Fruit fly (Drosophila melanogaster) whole organism, embryonic: ENCODE measurements around the gene Tengl3.

ENCODE experiments used
- Adf1 ChIP-seq: fragments of 200-800 bp; sonication (Bioruptor generic); IDR thresholded peaks from 2 replicates; pipeline ENCODE4 v1.3.6; 2022; ENCODE audit warnings: missing biosample characterization, missing genetic modification characterization
- Bteb2 ChIP-seq: fragments of 200-800 bp; sonication (Bioruptor generic); optimal IDR thresholded peaks from 2 replicates; lab custom pipeline; 2016; ENCODE audit warnings: missing biosample characterization, missing genetic modification characterization
- CG10654 ChIP-seq: fragments of 200-800 bp; sonication (Bioruptor generic); optimal IDR thresholded peaks from 2 replicates; lab custom pipeline; 2016; ENCODE audit warnings: missing biosample characterization, missing genetic modification characterization
- CG12104 ChIP-seq: fragments of 200-800 bp; sonication (Bioruptor generic); optimal IDR thresholded peaks from 3 replicates; lab custom pipeline; 2016; ENCODE audit warnings: missing biosample characterization, missing genetic modification characterization
- CG12236 ChIP-seq: fragments of 200-800 bp; sonication (Bioruptor generic); optimal IDR thresholded peaks from 2 replicates; lab custom pipeline; 2016; ENCODE audit warnings: missing biosample characterization, missing genetic modification characterization
- CG12659 ChIP-seq: fragments of 200-800 bp; sonication (Bioruptor generic); optimal IDR thresholded peaks from 3 replicates; lab custom pipeline; 2017; ENCODE audit warnings: mild to moderate bottlenecking, missing biosample characterization, missing genetic modification reagents, missing genetic modification characterization
- CG13287 ChIP-seq: fragments of 200-800 bp; sonication (Bioruptor generic); IDR thresholded peaks from 2 replicates; pipeline ENCODE4 v1.3.6; 2022; ENCODE audit warnings: missing biosample characterization, missing genetic modification characterization; ENCODE audit not compliant: partially characterized antibody
- CG13775 ChIP-seq: fragments of 200-800 bp; sonication (Bioruptor generic); optimal IDR thresholded peaks from 3 replicates; lab custom pipeline; 2017; ENCODE audit warnings: missing biosample characterization, mild to moderate bottlenecking, missing genetic modification characterization
- CG17328 ChIP-seq: fragments of 200-800 bp; sonication (Bioruptor generic); IDR thresholded peaks from 2 replicates; pipeline ENCODE4 v1.3.6; 2022; ENCODE audit warnings: missing biosample characterization, missing genetic modification characterization
- CG17568 ChIP-seq: fragments of 200-800 bp; sonication (Bioruptor generic); optimal IDR thresholded peaks from 2 replicates; lab custom pipeline; 2018; ENCODE audit warnings: missing biosample characterization, mild to moderate bottlenecking, missing genetic modification characterization, moderate library complexity
- CG1792 ChIP-seq: fragments of 200-800 bp; sonication (Bioruptor generic); optimal IDR thresholded peaks from 2 replicates; lab custom pipeline; 2016; ENCODE audit warnings: missing biosample characterization, missing genetic modification characterization
- CG2129 ChIP-seq: fragments of 200-800 bp; sonication (Bioruptor generic); IDR thresholded peaks from 2 replicates; pipeline ENCODE4 v1.3.6; 2022; ENCODE audit warnings: missing biosample characterization, missing genetic modification characterization; ENCODE audit not compliant: partially characterized antibody
- CG2199 ChIP-seq: fragments of 200-800 bp; sonication (Bioruptor generic); IDR thresholded peaks from 3 replicates; pipeline ENCODE4 v1.3.6; 2022; ENCODE audit warnings: missing biosample characterization, missing genetic modification characterization
- CG33213 ChIP-seq: fragments of 200-800 bp; sonication (Bioruptor generic); optimal IDR thresholded peaks from 3 replicates; lab custom pipeline; 2016; ENCODE audit warnings: missing biosample characterization, missing genetic modification characterization
- CG33557 ChIP-seq: fragments of 200-800 bp; sonication (Bioruptor generic); optimal IDR thresholded peaks from 2 replicates; lab custom pipeline; 2019; ENCODE audit warnings: missing biosample characterization, mild to moderate bottlenecking, missing genetic modification characterization, moderate library complexity
- CG34422 ChIP-seq: fragments of 200-800 bp; sonication (Bioruptor generic); IDR thresholded peaks from 3 replicates; pipeline ENCODE4 v1.3.6; 2022; ENCODE audit warnings: missing biosample characterization, missing genetic modification characterization
- CG3838 ChIP-seq: fragments of 200-800 bp; sonication (Bioruptor generic); optimal IDR thresholded peaks from 3 replicates; lab custom pipeline; 2016; ENCODE audit warnings: missing biosample characterization, missing genetic modification characterization
- CG4328 ChIP-seq: fragments of 200-800 bp; sonication (Bioruptor generic); optimal IDR thresholded peaks from 3 replicates; lab custom pipeline; 2017; ENCODE audit warnings: missing biosample characterization, missing genetic modification reagents, missing genetic modification characterization
- CG7928 ChIP-seq: fragments of 200-800 bp; sonication (Bioruptor generic); optimal IDR thresholded peaks from 2 replicates; lab custom pipeline; 2017; ENCODE audit warnings: missing biosample characterization, mild to moderate bottlenecking, missing genetic modification characterization
- D ChIP-seq, 2 experiments: fragments of 200-800 bp in 1 of 2; fragments of >200 bp in 1 of 2; sonication (Bioruptor generic) in 1 of 2; optimal IDR thresholded peaks; 2 replicates in 1 of 2; 3 replicates in 1 of 2; lab custom pipeline; 2017; ENCODE audit warnings: mild to moderate bottlenecking in 1 of 2, missing biosample characterization in 1 of 2, missing genetic modification characterization in 1 of 2, missing genetic modification reagents in 1 of 2
- Dref ChIP-seq: fragments of 200-800 bp; sonication (Bioruptor generic); IDR thresholded peaks from 2 replicates; pipeline ENCODE4 v1.3.6; 2022; ENCODE audit warnings: missing biosample characterization, missing genetic modification characterization
- Elba2 ChIP-seq: fragments of 200-800 bp; sonication (Bioruptor generic); optimal IDR thresholded peaks from 3 replicates; lab custom pipeline; 2016; ENCODE audit warnings: missing biosample characterization, missing genetic modification characterization
- H2.0 ChIP-seq: fragments of 200-800 bp; sonication (Bioruptor generic); IDR thresholded peaks from 2 replicates; pipeline ENCODE4 v1.3.6; 2022; ENCODE audit warnings: missing biosample characterization, missing genetic modification characterization
- Hand ChIP-seq: fragments of 200-800 bp; sonication (Bioruptor generic); optimal IDR thresholded peaks from 2 replicates; lab custom pipeline; 2017; ENCODE audit warnings: mild to moderate bottlenecking, missing biosample characterization, missing genetic modification reagents, missing genetic modification characterization
- HmgD ChIP-seq: fragments of 200-800 bp; sonication (Bioruptor generic); optimal IDR thresholded peaks from 3 replicates; lab custom pipeline; 2016; ENCODE audit warnings: missing biosample characterization, missing genetic modification characterization
- Lhr ChIP-seq: fragments of 200-800 bp; sonication (Bioruptor generic); optimal IDR thresholded peaks from 3 replicates; lab custom pipeline; 2017; ENCODE audit warnings: mild to moderate bottlenecking, missing biosample characterization, missing genetic modification reagents, missing genetic modification characterization
- MESR4 ChIP-seq: fragments of 200-800 bp; sonication (Bioruptor generic); optimal IDR thresholded peaks from 2 replicates; lab custom pipeline; 2018; ENCODE audit warnings: missing biosample characterization, mild to moderate bottlenecking, missing genetic modification characterization, moderate library complexity
- NFAT ChIP-seq: fragments of 200-800 bp; sonication (Bioruptor generic); IDR thresholded peaks from 2 replicates; pipeline ENCODE4 v1.3.6; 2022; ENCODE audit warnings: missing biosample characterization, missing genetic modification characterization
- Nf-YC ChIP-seq: fragments of 200-800 bp; optimal IDR thresholded peaks from 3 replicates; lab custom pipeline; 2019; ENCODE audit warnings: missing biosample characterization, mild to moderate bottlenecking, missing genetic modification characterization, moderate library complexity
- Pdp1 ChIP-seq, 2 experiments: fragments of 200-800 bp; sonication (Bioruptor generic); optimal IDR thresholded peaks; 3 replicates each; lab custom pipeline; 2016; ENCODE audit warnings: missing biosample characterization in 2 of 2, missing genetic modification characterization in 2 of 2, mild to moderate bottlenecking in 1 of 2, moderate library complexity in 1 of 2
- ash1 ChIP-seq: fragments of 200-800 bp; sonication (Bioruptor generic); optimal IDR thresholded peaks from 2 replicates; lab custom pipeline; 2018; ENCODE audit warnings: missing biosample characterization, mild to moderate bottlenecking, missing genetic modification characterization
- da ChIP-seq: fragments of 200-800 bp; sonication (Bioruptor generic); optimal IDR thresholded peaks from 2 replicates; lab custom pipeline; 2016; ENCODE audit warnings: missing biosample characterization, missing genetic modification characterization
- dati ChIP-seq: fragments of 200-800 bp; sonication (Bioruptor generic); IDR thresholded peaks from 2 replicates; pipeline ENCODE4 v1.3.6; 2022; ENCODE audit warnings: missing biosample characterization, missing genetic modification characterization
- dm ChIP-seq: fragments of 200-800 bp; sonication (Bioruptor generic); optimal IDR thresholded peaks from 3 replicates; lab custom pipeline; 2016; ENCODE audit warnings: missing biosample characterization, missing genetic modification characterization
- en ChIP-seq: fragments of 200-800 bp; sonication (Bioruptor generic); optimal IDR thresholded peaks from 2 replicates; lab custom pipeline; 2016; ENCODE audit warnings: missing biosample characterization, missing genetic modification characterization
- ftz-f1 ChIP-seq: fragments of 200-800 bp; sonication (Bioruptor generic); optimal IDR thresholded peaks from 2 replicates; lab custom pipeline; 2016; ENCODE audit warnings: missing biosample characterization, missing genetic modification characterization
- hth ChIP-seq: fragments of >200 bp; optimal IDR thresholded peaks from 2 replicates; lab custom pipeline; 2017; ENCODE audit warnings: inconsistent platforms
- jigr1 ChIP-seq: fragments of 200-800 bp; sonication (Bioruptor generic); IDR thresholded peaks from 3 replicates; pipeline ENCODE4 v1.3.6; 2022; ENCODE audit warnings: missing biosample characterization, missing genetic modification characterization
- ken ChIP-seq: fragments of 200-800 bp; sonication (Bioruptor generic); IDR thresholded peaks from 3 replicates; pipeline ENCODE4 v1.3.6; 2022; ENCODE audit warnings: missing biosample characterization, missing genetic modification characterization
- klu ChIP-seq: fragments of 200-800 bp; sonication (Bioruptor generic); IDR thresholded peaks from 2 replicates; pipeline ENCODE4 v1.3.6; 2022; ENCODE audit warnings: missing biosample characterization, missing genetic modification characterization
- maf-S ChIP-seq: fragments of 200-800 bp; sonication (Bioruptor generic); optimal IDR thresholded peaks from 2 replicates; lab custom pipeline; 2016; ENCODE audit warnings: missing biosample characterization, missing genetic modification characterization
- mirr ChIP-seq: fragments of 200-800 bp; sonication (Bioruptor generic); optimal IDR thresholded peaks from 3 replicates; lab custom pipeline; 2018; ENCODE audit warnings: missing biosample characterization, mild to moderate bottlenecking, missing genetic modification characterization
- oc ChIP-seq: fragments of 200-800 bp; sonication (Bioruptor generic); optimal IDR thresholded peaks from 2 replicates; lab custom pipeline; 2018; ENCODE audit warnings: missing biosample characterization, mild to moderate bottlenecking, missing genetic modification characterization, moderate library complexity
- pum ChIP-seq: fragments of 200-800 bp; sonication (Bioruptor generic); optimal IDR thresholded peaks from 2 replicates; lab custom pipeline; 2016; ENCODE audit warnings: missing biosample characterization, missing genetic modification characterization
- sd ChIP-seq: fragments of 200-800 bp; sonication (Bioruptor generic); optimal IDR thresholded peaks from 3 replicates; lab custom pipeline; 2018; ENCODE audit warnings: missing biosample characterization, mild to moderate bottlenecking, missing genetic modification characterization, moderate library complexity
- slou ChIP-seq: fragments of 200-800 bp; sonication (Bioruptor generic); optimal IDR thresholded peaks from 3 replicates; lab custom pipeline; 2016; ENCODE audit warnings: missing biosample characterization, missing genetic modification characterization
- sob ChIP-seq: fragments of 200-800 bp; sonication (Bioruptor generic); IDR thresholded peaks from 2 replicates; pipeline ENCODE4 v1.3.6; 2022; ENCODE audit warnings: missing biosample characterization, missing genetic modification characterization
- tin ChIP-seq: fragments of 200-800 bp; sonication (Bioruptor generic); optimal IDR thresholded peaks from 3 replicates; lab custom pipeline; 2016; ENCODE audit warnings: missing biosample characterization, missing genetic modification characterization
- unc-4 ChIP-seq: fragments of 200-800 bp; sonication (Bioruptor generic); IDR thresholded peaks from 2 replicates; pipeline ENCODE4 v1.3.6; 2022; ENCODE audit warnings: missing biosample characterization, missing genetic modification characterization; ENCODE audit not compliant: partially characterized antibody
- unpg ChIP-seq: fragments of 200-800 bp; sonication (Bioruptor generic); optimal IDR thresholded peaks from 3 replicates; lab custom pipeline; 2018; ENCODE audit warnings: missing biosample characterization, mild to moderate bottlenecking, missing genetic modification characterization, moderate library complexity
- usp ChIP-seq: fragments of >200 bp; optimal IDR thresholded peaks from 2 replicates; lab custom pipeline; 2017; ENCODE audit warnings: missing biosample characterization, missing genetic modification characterization

The Tengl3 gene

dm6 chr2L:2221649-2222150, 16.4 kb downstream of the Tengl3 start (continued):
- peak; percentile 96 for TF ChIP-seq Bteb2 (GFP tag; lab: Kevin White, UChicago)
- peak; percentile 95 for TF ChIP-seq unpg (GFP tag; lab: Kevin White, UChicago)
- TF ChIP-seq CG33557 (GFP tag; lab: Kevin White, UChicago): peak; percentile 90
- peak; percentile 99 for TF ChIP-seq sob
- peak; percentile 92 for TF ChIP-seq dati (GFP tag; lab: Robert Waterston, UW)
- TF ChIP-seq CG2129 (GFP tag; lab: Robert Waterston, UW): no peak
- peak; percentile 95 for TF ChIP-seq CG12236 (GFP tag; lab: Kevin White, UChicago)
- no peak for TF ChIP-seq hth (lab: Kevin White, UChicago)
- TF ChIP-seq CG13775 (GFP tag; lab: Kevin White, UChicago): peak; percentile 94
- peak; percentile 98 for TF ChIP-seq CG17328 (GFP tag; lab: Robert Waterston, UW)
- TF ChIP-seq CG1792 (GFP tag; lab: Kevin White, UChicago): peak; percentile 91
- TF ChIP-seq dm (GFP tag; lab: Kevin White, UChicago): peak; percentile 86
- peak; percentile 83 for TF ChIP-seq CG3838 (GFP tag; lab: Kevin White, UChicago)
- TF ChIP-seq sd (tag; lab: Kevin White, UChicago): peak; percentile 85
- peak; percentile 99 for TF ChIP-seq CG34422
- TF ChIP-seq Dref (GFP tag; lab: Robert Waterston, UW): peak; percentile 48
- TF ChIP-seq oc (tag; lab: Kevin White, UChicago): peak; percentile 93
- TF ChIP-seq klu (GFP tag; lab: Robert Waterston, UW): peak; percentile 95
- peak; percentile 84 for TF ChIP-seq Lhr (GFP tag; lab: Kevin White, UChicago)
- TF ChIP-seq maf-S (GFP tag; lab: Kevin White, UChicago): peak; percentile 94
- peak; percentile 96 for TF ChIP-seq ken
- TF ChIP-seq CG2199 (GFP tag; lab: Robert Waterston, UW): peak; percentile 96
- peak; percentile 31; the same call in 1 of the 2 replicates for TF ChIP-seq CG13287 (GFP tag; lab: Robert Waterston, UW)
- TF ChIP-seq CG7928: peak; percentile 75
- TF ChIP-seq D (optimal IDR thresholded peaks at IDR 0.05; lab: Kevin White, UChicago): no peak
- peak; percentile 89 for TF ChIP-seq D (GFP tag; optimal IDR thresholded peaks at IDR 0.05; lab: Kevin White, UChicago)
- peak; percentile 93 for TF ChIP-seq pum (GFP tag; lab: Kevin White, UChicago)
- peak; percentile 81 for TF ChIP-seq Elba2
- TF ChIP-seq tin: peak; percentile 93
- TF ChIP-seq mirr (GFP tag; lab: Kevin White, UChicago): peak; percentile 94
- peak; percentile 90 for TF ChIP-seq jigr1
- peak; percentile 87 for TF ChIP-seq Adf1 (GFP tag; lab: Robert Waterston, UW)
- no peak for TF ChIP-seq usp
- peak; percentile 98 for TF ChIP-seq H2.0
- peak; percentile 98 for TF ChIP-seq Hand
- TF ChIP-seq HmgD: peak; percentile 81
- peak; percentile 68 for TF ChIP-seq ftz-f1 (GFP tag; lab: Kevin White, UChicago)
- TF ChIP-seq en (GFP tag; lab: Kevin White, UChicago): peak; percentile 90
- TF ChIP-seq CG10654 (GFP tag; lab: Kevin White, UChicago): peak; percentile 91
- peak; percentile 83 for TF ChIP-seq Nf-YC
- peak; percentile 79 for TF ChIP-seq CG4328 (GFP tag; lab: Kevin White, UChicago)
- peak; percentile 94 to 96 for TF ChIP-seq Pdp1 (GFP tag; optimal IDR thresholded peaks at IDR 0.05; lab: Kevin White, UChicago)
- TF ChIP-seq unc-4: no peak
- TF ChIP-seq CG12104 (GFP tag; lab: Kevin White, UChicago): peak; percentile 94
- peak; percentile 84 for TF ChIP-seq da (GFP tag; lab: Kevin White, UChicago)
- TF ChIP-seq CG12659: peak; percentile 98
- TF ChIP-seq CG17568 (GFP tag; lab: Kevin White, UChicago): peak; percentile 93
- peak; percentile 76 for TF ChIP-seq ash1
- peak; percentile 68 for TF ChIP-seq MESR4 (GFP tag; lab: Kevin White, UChicago)
- TF ChIP-seq CG33213 (GFP tag; lab: Kevin White, UChicago): peak; percentile 87
- TF ChIP-seq NFAT (GFP tag; lab: Robert Waterston, UW): peak; percentile 98
- TF ChIP-seq slou (GFP tag; lab: Kevin White, UChicago): peak; percentile 92
